Fruit fly (Drosophila melanogaster): ENCODE data around the gene Acsf3.

Acsf3 gene

DNA sequence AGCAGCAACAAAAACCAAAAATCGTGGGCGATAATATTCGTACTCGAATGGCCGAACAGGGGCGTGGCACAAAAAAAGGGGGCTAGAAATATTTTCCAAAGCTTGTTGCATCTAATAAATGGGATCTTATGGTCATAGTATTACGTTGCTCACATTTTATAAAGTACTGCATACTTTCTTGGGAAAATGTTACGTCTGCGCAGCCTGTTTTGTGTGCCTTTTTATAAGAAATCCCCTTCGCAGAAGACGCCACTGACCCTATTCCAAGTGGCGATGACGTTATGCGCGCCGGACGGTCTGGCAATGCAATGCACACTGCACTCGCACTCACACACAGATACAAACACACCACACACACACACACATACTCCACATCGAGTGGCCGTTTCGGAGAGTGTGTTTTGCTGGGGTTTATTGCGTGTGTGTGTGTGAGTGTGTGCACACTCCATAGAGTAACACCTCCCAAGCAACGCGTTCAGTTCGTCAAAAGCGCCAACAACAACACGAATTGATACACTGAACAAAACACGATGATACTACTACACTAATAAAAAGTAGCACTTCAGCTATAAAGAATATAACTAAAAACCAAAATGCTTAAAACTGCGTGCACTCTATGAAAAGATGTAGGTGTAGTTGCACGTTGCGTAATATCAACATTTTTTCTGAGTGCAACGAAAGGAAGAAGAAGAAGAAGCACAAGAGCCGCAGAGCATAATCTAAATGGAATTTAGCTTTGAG is 35.5 kb upstream of the Acsf3 start (continued):
- TF ChIP-seq schlank (tag; optimal IDR thresholded peaks at IDR 0.05) = no peak
- peak; percentile 78 for TF ChIP-seq CG1602 (GFP tag; optimal IDR thresholded peaks at IDR 0.05)
- TF ChIP-seq Gug (GFP tag; IDR thresholded peaks at IDR 0.05) = peak; percentile 90
- peak; percentile 48 for TF ChIP-seq CG13624 (GFP tag; optimal IDR thresholded peaks at IDR 0.05)
- peak; percentile 86 for TF ChIP-seq NC2β (GFP tag; optimal IDR thresholded peaks at IDR 0.05)
- peak; percentile 85 for TF ChIP-seq vvl (GFP tag; IDR thresholded peaks at IDR 0.05)
- TF ChIP-seq fd64A (GFP tag; optimal IDR thresholded peaks at IDR 0.05) = peak; percentile 56
- no peak for TF ChIP-seq CG32532 (GFP tag; IDR thresholded peaks at IDR 0.05)
- TF ChIP-seq CG4282 (GFP tag; optimal IDR thresholded peaks at IDR 0.05) = peak; percentile 56
- TF ChIP-seq eve (GFP tag; optimal IDR thresholded peaks at IDR 0.05) = peak; percentile 42 to 91
- TF ChIP-seq sna (GFP tag; IDR thresholded peaks at IDR 0.05; ENCODE audit: partially characterized antibody) = no peak
- peak; percentile 86 for TF ChIP-seq CG18262 (tag; optimal IDR thresholded peaks at IDR 0.05)
- TF ChIP-seq CG8290 (GFP tag; optimal IDR thresholded peaks at IDR 0.05) = peak; percentile 59
- TF ChIP-seq CG8290 (tag; optimal IDR thresholded peaks at IDR 0.05) = peak; percentile 20 to 76
- TF ChIP-seq Mes4 (GFP tag; optimal IDR thresholded peaks at IDR 0.05) = peak; percentile 73
- TF ChIP-seq CoRest (tag; optimal IDR thresholded peaks at IDR 0.05) = peak; percentile 83
- peak; percentile 58 for TF ChIP-seq TFAM (GFP tag; optimal IDR thresholded peaks at IDR 0.05)
- no peak for TF ChIP-seq Adf1 (GFP tag; IDR thresholded peaks at IDR 0.05)
- no peak for TF ChIP-seq zen2 (GFP tag; IDR thresholded peaks at IDR 0.05; ENCODE audit: partially characterized antibody)
- peak; percentile 52 for TF ChIP-seq kni (GFP tag; optimal IDR thresholded peaks at IDR 0.05)
- TF ChIP-seq Usf (GFP tag; optimal IDR thresholded peaks at IDR 0.05) = peak; percentile 68
- peak; percentile 70 for TF ChIP-seq cg (GFP tag; optimal IDR thresholded peaks at IDR 0.05)
- peak; percentile 68 for TF ChIP-seq CG8359 (GFP tag; optimal IDR thresholded peaks at IDR 0.05; ENCODE audit: borderline replicate concordance)
- TF ChIP-seq Nf-YA (GFP tag; IDR thresholded peaks at IDR 0.05) = peak; percentile 62
- no peak for TF ChIP-seq gfzf (GFP tag; optimal IDR thresholded peaks at IDR 0.05)
- no peak for TF ChIP-seq pfk (GFP tag; optimal IDR thresholded peaks at IDR 0.05)
- peak; percentile 45 for TF ChIP-seq CG7987 (GFP tag; optimal IDR thresholded peaks at IDR 0.05)
- TF ChIP-seq CG11723 (GFP tag; optimal IDR thresholded peaks at IDR 0.05) = peak; percentile 70
- TF ChIP-seq nmo (GFP tag; optimal IDR thresholded peaks at IDR 0.05) = peak; percentile 88
- no peak for TF ChIP-seq CG13287 (GFP tag; IDR thresholded peaks at IDR 0.05; ENCODE audit: partially characterized antibody)
- peak; percentile 73 for TF ChIP-seq Mad (GFP tag; optimal IDR thresholded peaks at IDR 0.05)
- peak; percentile 87 for TF ChIP-seq ATbp (GFP tag; optimal IDR thresholded peaks at IDR 0.05)
- TF ChIP-seq CG2678 (tag; optimal IDR thresholded peaks at IDR 0.05) = peak; percentile 81
- TF ChIP-seq insv (GFP tag; optimal IDR thresholded peaks at IDR 0.05) = peak in 1 of 2 experiments; percentile 8
- peak; percentile 77 for TF ChIP-seq CG12071 (GFP tag; optimal IDR thresholded peaks at IDR 0.05)
- TF ChIP-seq gem (tag; optimal IDR thresholded peaks at IDR 0.05) = peak; percentile 92
- TF ChIP-seq otp (GFP tag; IDR thresholded peaks at IDR 0.05) = peak; percentile 89
- peak; percentile 51 for TF ChIP-seq CG10147 (GFP tag; optimal IDR thresholded peaks at IDR 0.05)
- TF ChIP-seq CG12769 (tag; optimal IDR thresholded peaks at IDR 0.05) = peak; percentile 62
- peak; percentile 42 for TF ChIP-seq Sry-β (GFP tag; optimal IDR thresholded peaks at IDR 0.05)
- TF ChIP-seq CG1832 (GFP tag; optimal IDR thresholded peaks at IDR 0.05) = no peak
- peak; percentile 76 for TF ChIP-seq ranshi (GFP tag; IDR thresholded peaks at IDR 0.05)
- TF ChIP-seq Atf6 (GFP tag; IDR thresholded peaks at IDR 0.05) = no peak
- TF ChIP-seq HLHmδ (GFP tag; optimal IDR thresholded peaks at IDR 0.05) = no peak
- peak; percentile 13 for TF ChIP-seq Bteb2 (GFP tag; optimal IDR thresholded peaks at IDR 0.05)
- TF ChIP-seq CG1529 (GFP tag; optimal IDR thresholded peaks at IDR 0.05) = peak; percentile 76
- TF ChIP-seq ash1 (GFP tag; optimal IDR thresholded peaks at IDR 0.05) = no peak
- peak; percentile 77 for TF ChIP-seq dan (GFP tag; IDR thresholded peaks at IDR 0.05)
- TF ChIP-seq Dref (GFP tag; IDR thresholded peaks at IDR 0.05) = no peak
